Worm (Caenorhabditis elegans) whole organism, young adult: ENCODE results near the gene F32D8.7.
A peak's percentile ranks its signal among the peaks of the same experiment; 100 is the strongest.

Experiments used
- B0019.2 ChIP-seq: fragments of 200-800 bp; sonication (Bioruptor generic); conservative IDR thresholded peaks from 2 replicates; pipeline ENCODE4 v1.3.6; 2022; ENCODE audit warnings: missing genetic modification reagents, missing genetic modification characterization, missing compliant biosample characterization
- B0261.1 ChIP-seq: sonication (generic microtip); optimal IDR thresholded peaks from 2 replicates; lab custom pipeline; 2016; ENCODE audit warnings: mild to moderate bottlenecking, missing genetic modification characterization, moderate library complexity, missing compliant biosample characterization
- B0336.3 ChIP-seq: fragments of 200-800 bp; sonication (Bioruptor generic); IDR thresholded peaks from 2 replicates; pipeline ENCODE4 v1.3.6; 2022; ENCODE audit warnings: missing genetic modification characterization, missing compliant biosample characterization
- C06A6.2 ChIP-seq: fragments of 200-800 bp; sonication (Bioruptor generic); conservative IDR thresholded peaks from 2 replicates; pipeline ENCODE4 v1.3.6; 2022; ENCODE audit warnings: missing genetic modification characterization, missing compliant biosample characterization
- C17E4.6 ChIP-seq: fragments of 200-800 bp; sonication (Bioruptor generic); IDR thresholded peaks from 2 replicates; pipeline ENCODE4 v1.3.6; 2022; ENCODE audit warnings: missing genetic modification reagents, missing genetic modification characterization, missing compliant biosample characterization
- D2030.7 ChIP-seq: fragments of 200-800 bp; sonication (Bioruptor generic); IDR thresholded peaks from 2 replicates; pipeline ENCODE4 v1.3.6; 2022; ENCODE audit warnings: missing genetic modification reagents, missing genetic modification characterization, missing compliant biosample characterization
- F23B12.7 ChIP-seq: sonication (generic microtip); optimal IDR thresholded peaks from 2 replicates; lab custom pipeline; 2017; ENCODE audit warnings: missing genetic modification characterization, mild to moderate bottlenecking, missing compliant biosample characterization, antibody characterized with exemption, moderate library complexity; ENCODE audit not compliant: insufficient read depth
- F33H1.4 ChIP-seq: fragments of 200-800 bp; sonication (Bioruptor generic); IDR thresholded peaks from 2 replicates; pipeline ENCODE4 v1.3.6; 2022; ENCODE audit warnings: missing genetic modification reagents, missing genetic modification characterization, missing compliant biosample characterization
- F49E8.2 ChIP-seq: sonication (generic microtip); optimal IDR thresholded peaks from 3 replicates; lab custom pipeline; 2017; ENCODE audit warnings: missing genetic modification characterization, mild to moderate bottlenecking, missing compliant biosample characterization, antibody characterized with exemption, moderate library complexity; ENCODE audit not compliant: insufficient read depth
- K11D2.4 ChIP-seq: fragments of 200-800 bp; sonication (Bioruptor generic); IDR thresholded peaks from 2 replicates; pipeline ENCODE4 v1.3.6; 2022; ENCODE audit warnings: missing genetic modification reagents, missing genetic modification characterization, missing compliant biosample characterization
- T26A5.8 ChIP-seq: sonication (generic microtip); optimal IDR thresholded peaks from 2 replicates; lab custom pipeline; 2016; ENCODE audit warnings: missing genetic modification characterization, missing compliant biosample characterization
- Y67H2A.10 ChIP-seq: fragments of 200-800 bp; sonication (Bioruptor generic); conservative IDR thresholded peaks from 2 replicates; pipeline ENCODE4 v1.3.6; 2022; ENCODE audit warnings: missing genetic modification reagents, missing genetic modification characterization, missing compliant biosample characterization
- ZK185.1 ChIP-seq: sonication (generic microtip); optimal IDR thresholded peaks from 2 replicates; lab custom pipeline; 2016; ENCODE audit warnings: mild to moderate bottlenecking, missing genetic modification characterization, missing compliant biosample characterization; ENCODE audit not compliant: poor library complexity, severe bottlenecking
- ama-1 ChIP-seq, 3 experiments: fragments of 150-350 bp in 1 of 3; sonication (generic microtip) in 2 of 3; optimal IDR thresholded peaks; 2 replicates each; lab custom pipeline; 2014 to 2018; ENCODE audit warnings: missing biosample characterization in 2 of 3, missing genetic modification characterization in 2 of 3, missing genetic modification reagents in 2 of 3
- atf-7 ChIP-seq: sonication (generic microtip); optimal IDR thresholded peaks from 2 replicates; lab custom pipeline; 2017; ENCODE audit warnings: mild to moderate bottlenecking, missing genetic modification characterization, missing compliant biosample characterization
- athp-1 ChIP-seq: sonication (generic microtip); optimal IDR thresholded peaks from 2 replicates; lab custom pipeline; 2017; ENCODE audit warnings: mild to moderate bottlenecking, missing genetic modification characterization, missing compliant biosample characterization
- attf-3 ChIP-seq: fragments of 200-800 bp; sonication (Bioruptor generic); conservative IDR thresholded peaks from 2 replicates; pipeline ENCODE4 v1.3.6; 2022; ENCODE audit warnings: missing genetic modification reagents, missing genetic modification characterization, missing compliant biosample characterization
- attf-6 ChIP-seq: fragments of 200-800 bp; sonication (Bioruptor generic); IDR thresholded peaks from 2 replicates; pipeline ENCODE4 v1.3.6; 2022; ENCODE audit warnings: missing genetic modification reagents, missing genetic modification characterization, missing compliant biosample characterization
- cebp-1 ChIP-seq, 2 experiments: fragments of 200-800 bp in 1 of 2; sonication (Bioruptor generic) in 1 of 2; sonication (generic microtip) in 1 of 2; IDR thresholded peaks in 1 of 2; optimal IDR thresholded peaks in 1 of 2; 2 replicates each; pipeline versions ENCODE4 v1.3.6 to Lab custom; 2017 to 2022; ENCODE audit warnings: missing compliant biosample characterization in 2 of 2, missing genetic modification characterization in 2 of 2, mild to moderate bottlenecking in 1 of 2, missing genetic modification reagents in 1 of 2, moderate library complexity in 1 of 2
- cebp-2 ChIP-seq: fragments of 200-800 bp; sonication (Bioruptor generic); IDR thresholded peaks from 2 replicates; pipeline ENCODE4 v1.3.6; 2022; ENCODE audit warnings: missing genetic modification characterization, missing compliant biosample characterization
- ceh-40 ChIP-seq: fragments of 200-800 bp; sonication (Bioruptor generic); IDR thresholded peaks from 2 replicates; pipeline ENCODE4 v1.3.6; 2022; ENCODE audit warnings: missing genetic modification characterization, missing compliant biosample characterization
- dox-1 ChIP-seq: fragments of 200-800 bp; sonication (Bioruptor generic); IDR thresholded peaks from 2 replicates; pipeline ENCODE4 v1.3.6; 2022; ENCODE audit warnings: missing genetic modification reagents, missing genetic modification characterization, missing compliant biosample characterization
- dpl-1 ChIP-seq: fragments of 150-350 bp; optimal IDR thresholded peaks from 2 replicates; lab custom pipeline; 2014; ENCODE audit warnings: missing biosample characterization, missing genetic modification reagents, missing genetic modification characterization
- efl-1 ChIP-seq: fragments of 150-350 bp; optimal IDR thresholded peaks from 2 replicates; lab custom pipeline; 2014; ENCODE audit warnings: missing biosample characterization, missing genetic modification reagents, missing genetic modification characterization
- egl-18 ChIP-seq: fragments of 200-800 bp; sonication (Bioruptor generic); IDR thresholded peaks from 2 replicates; pipeline ENCODE4 v1.3.6; 2022; ENCODE audit warnings: missing genetic modification reagents, missing genetic modification characterization, missing compliant biosample characterization
- ekl-4 ChIP-seq: fragments of 200-800 bp; sonication (Bioruptor generic); IDR thresholded peaks from 2 replicates; pipeline ENCODE4 v1.3.6; 2022; ENCODE audit warnings: missing genetic modification reagents, missing genetic modification characterization, missing compliant biosample characterization
- gei-17 ChIP-seq: fragments of 200-800 bp; sonication (Bioruptor generic); optimal IDR thresholded peaks from 2 replicates; lab custom pipeline; 2018; ENCODE audit warnings: mild to moderate bottlenecking, missing genetic modification characterization, missing compliant biosample characterization
- him-1 ChIP-seq: sonication (generic microtip); optimal IDR thresholded peaks from 2 replicates; lab custom pipeline; 2016; ENCODE audit warnings: missing genotype, missing genetic modification reagents, missing genetic modification characterization, missing compliant biosample characterization
- hlh-12 ChIP-seq: sonication (generic microtip); optimal IDR thresholded peaks from 2 replicates; lab custom pipeline; 2016; ENCODE audit warnings: missing genetic modification characterization, missing compliant biosample characterization
- let-526 ChIP-seq: fragments of 200-800 bp; sonication (Bioruptor generic); IDR thresholded peaks from 2 replicates; pipeline ENCODE4 v1.3.6; 2022; ENCODE audit warnings: missing genetic modification reagents, missing genetic modification characterization, missing compliant biosample characterization
- lin-26 ChIP-seq: fragments of 200-800 bp; sonication (Bioruptor generic); IDR thresholded peaks from 2 replicates; pipeline ENCODE4 v1.3.6; 2022; ENCODE audit warnings: missing genetic modification reagents, missing genetic modification characterization, missing compliant biosample characterization
- lsy-27 ChIP-seq: sonication (generic microtip); optimal IDR thresholded peaks from 2 replicates; lab custom pipeline; 2017; ENCODE audit warnings: missing genetic modification characterization, mild to moderate bottlenecking, missing compliant biosample characterization, antibody characterized with exemption, missing genotype, borderline replicate concordance; ENCODE audit not compliant: insufficient read depth
- madf-10 ChIP-seq: sonication (generic microtip); optimal IDR thresholded peaks from 2 replicates; lab custom pipeline; 2016; ENCODE audit warnings: mild to moderate bottlenecking, missing genetic modification characterization, missing compliant biosample characterization
- madf-3 ChIP-seq: fragments of 200-800 bp; sonication (Bioruptor generic); IDR thresholded peaks from 2 replicates; pipeline ENCODE4 v1.3.6; 2022; ENCODE audit warnings: missing genetic modification reagents, missing genetic modification characterization, missing compliant biosample characterization
- madf-8 ChIP-seq: fragments of 200-800 bp; sonication (Bioruptor generic); conservative IDR thresholded peaks from 2 replicates; pipeline ENCODE4 v1.3.6; 2022; ENCODE audit warnings: missing genetic modification reagents, missing genetic modification characterization, missing compliant biosample characterization
- mel-28 ChIP-seq: sonication (generic microtip); optimal IDR thresholded peaks from 2 replicates; lab custom pipeline; 2016; ENCODE audit warnings: borderline replicate concordance, mild to moderate bottlenecking, missing genetic modification characterization, missing compliant biosample characterization
- mxl-1 ChIP-seq: sonication (generic microtip); optimal IDR thresholded peaks from 2 replicates; lab custom pipeline; 2016; ENCODE audit warnings: missing genetic modification characterization, missing compliant biosample characterization
- nfya-2 ChIP-seq: fragments of 200-800 bp; sonication (Bioruptor generic); IDR thresholded peaks from 2 replicates; pipeline ENCODE4 v1.3.6; 2022; ENCODE audit warnings: missing genetic modification reagents, missing genetic modification characterization, missing compliant biosample characterization
- nhr-27 ChIP-seq: fragments of 200-800 bp; sonication (Bioruptor generic); optimal IDR thresholded peaks from 2 replicates; lab custom pipeline; 2018; ENCODE audit warnings: mild to moderate bottlenecking, missing genetic modification characterization, moderate library complexity, missing compliant biosample characterization
- repo-1 ChIP-seq: sonication (generic microtip); optimal IDR thresholded peaks from 2 replicates; lab custom pipeline; 2017; ENCODE audit warnings: mild to moderate bottlenecking, missing genetic modification characterization, missing compliant biosample characterization
- sdz-38 ChIP-seq: sonication (generic microtip); optimal IDR thresholded peaks from 2 replicates; lab custom pipeline; 2016; ENCODE audit warnings: missing genotype, missing genetic modification characterization, missing compliant biosample characterization
- sea-2 ChIP-seq: fragments of 200-800 bp; sonication (Bioruptor generic); IDR thresholded peaks from 2 replicates; pipeline ENCODE4 v1.3.6; 2022; ENCODE audit warnings: missing genetic modification characterization, missing compliant biosample characterization
- snpc-3.4 ChIP-seq: sonication (generic microtip); optimal IDR thresholded peaks from 2 replicates; lab custom pipeline; 2017; ENCODE audit warnings: missing genetic modification characterization, mild to moderate bottlenecking, missing compliant biosample characterization, antibody characterized with exemption, moderate library complexity, missing genotype, missing genetic modification reagents
- somi-1 ChIP-seq: fragments of 200-800 bp; sonication (Bioruptor generic); optimal IDR thresholded peaks from 2 replicates; lab custom pipeline; 2018; ENCODE audit warnings: mild to moderate bottlenecking, missing genetic modification characterization, missing compliant biosample characterization
- unc-130 ChIP-seq: sonication (generic microtip); optimal IDR thresholded peaks from 2 replicates; lab custom pipeline; 2016; ENCODE audit warnings: missing genetic modification reagents, missing genetic modification characterization, missing compliant biosample characterization
- xnd-1 ChIP-seq: sonication (generic microtip); optimal IDR thresholded peaks from 2 replicates; lab custom pipeline; 2016; ENCODE audit warnings: missing genotype, missing genetic modification reagents, missing genetic modification characterization, missing compliant biosample characterization
- zfh-2 ChIP-seq: fragments of 200-800 bp; sonication (Bioruptor generic); conservative IDR thresholded peaks from 2 replicates; pipeline ENCODE4 v1.3.6; 2022; ENCODE audit warnings: missing genetic modification reagents, missing genetic modification characterization, missing compliant biosample characterization
- ztf-3 ChIP-seq: fragments of 200-800 bp; sonication (Bioruptor generic); optimal IDR thresholded peaks from 2 replicates; lab custom pipeline; 2018; ENCODE audit warnings: mild to moderate bottlenecking, missing genetic modification characterization, missing compliant biosample characterization

F32D8.7 gene

ce11 chrV:10858340-10858739, 39.9 kb upstream of the F32D8.7 start (continued):
- TF ChIP-seq unc-130 (GFP tag; lab: Kevin White, UChicago): no peak
- no peak for TF ChIP-seq cebp-1 (GFP tag; IDR thresholded peaks at IDR 0.05; lab: Robert Waterston, UW)
- TF ChIP-seq cebp-1 (tag; optimal IDR thresholded peaks at IDR 0.05; lab: Kevin White, UChicago): peak; percentile 77
- TF ChIP-seq gei-17 (GFP tag; lab: Kevin White, UChicago): peak; percentile 17
- TF ChIP-seq dpl-1 (GFP tag; lab: Kevin White, UChicago): no peak
- TF ChIP-seq B0336.3: 0 out of 2 replicates have a peak, but pooled peaks have one; percentile 52
- no peak for TF ChIP-seq nhr-27
- no peak for TF ChIP-seq snpc-3.4 (tag; lab: Kevin White, UChicago)
- TF ChIP-seq ztf-3: no peak
- TF ChIP-seq repo-1: no peak
- TF ChIP-seq dox-1 (GFP tag; lab: Robert Waterston, UW): peak; percentile 63; the same call in 1 of the 2 replicates
- TF ChIP-seq somi-1: peak; percentile 91
- peak; percentile 57 for TF ChIP-seq madf-10 (tag; lab: Kevin White, UChicago)
- no peak for TF ChIP-seq sdz-38 (tag; lab: Kevin White, UChicago)
- no peak for TF ChIP-seq ZK185.1 (tag; lab: Kevin White, UChicago)
- TF ChIP-seq zfh-2 (GFP tag; lab: Robert Waterston, UW): peak; percentile 96
- TF ChIP-seq lin-26 (GFP tag; lab: Robert Waterston, UW): 0 out of 2 replicates have a peak, but pooled peaks have one; percentile 49
- TF ChIP-seq efl-1 (GFP tag; lab: Kevin White, UChicago): no peak
- TF ChIP-seq T26A5.8: no peak
- no peak for TF ChIP-seq him-1
- no peak for TF ChIP-seq madf-8 (GFP tag; lab: Robert Waterston, UW)
- no peak for TF ChIP-seq B0019.2 (GFP tag; lab: Robert Waterston, UW)
- TF ChIP-seq F33H1.4 (GFP tag; lab: Robert Waterston, UW): no peak
- TF ChIP-seq mxl-1 (tag; lab: Kevin White, UChicago): no peak
- TF ChIP-seq attf-3: no peak
- no peak for TF ChIP-seq xnd-1 (tag; lab: Kevin White, UChicago)
- no peak for TF ChIP-seq ama-1 (optimal IDR thresholded peaks at IDR 0.05; lab: Kevin White, UChicago)
- TF ChIP-seq ama-1 (GFP tag; optimal IDR thresholded peaks at IDR 0.05; lab: Kevin White, UChicago): no peak
- no peak for TF ChIP-seq ceh-40 (GFP tag; lab: Robert Waterston, UW)
- TF ChIP-seq K11D2.4 (GFP tag; lab: Robert Waterston, UW): peak; percentile 72; the same call in 1 of the 2 replicates
- TF ChIP-seq attf-6: no peak
- peak; percentile 54 for TF ChIP-seq atf-7
- TF ChIP-seq hlh-12 (tag; lab: Kevin White, UChicago): no peak
- no peak for TF ChIP-seq B0261.1 (tag; lab: Kevin White, UChicago)
- no peak for TF ChIP-seq lsy-27 (tag; lab: Kevin White, UChicago)
- no peak for TF ChIP-seq mel-28 (tag; lab: Kevin White, UChicago)
- TF ChIP-seq F49E8.2: no peak
- TF ChIP-seq athp-1 (tag; lab: Kevin White, UChicago): no peak
- TF ChIP-seq sea-2 (GFP tag; lab: Robert Waterston, UW): no peak
- TF ChIP-seq D2030.7: no peak
- no peak for TF ChIP-seq C17E4.6 (GFP tag; lab: Robert Waterston, UW)
- TF ChIP-seq Y67H2A.10 (GFP tag; lab: Robert Waterston, UW): no peak
- no peak for TF ChIP-seq let-526 (GFP tag; lab: Robert Waterston, UW)
- TF ChIP-seq madf-3 (GFP tag; lab: Robert Waterston, UW): no peak
- no peak for TF ChIP-seq F23B12.7 (tag; lab: Kevin White, UChicago)
- no peak for TF ChIP-seq egl-18
- TF ChIP-seq nfya-2: no peak
- TF ChIP-seq ekl-4 (GFP tag; lab: Robert Waterston, UW): no peak
- no peak for TF ChIP-seq cebp-2 (GFP tag; lab: Robert Waterston, UW)
- peak; percentile 72 for TF ChIP-seq C06A6.2 (GFP tag; lab: Robert Waterston, UW)
